Fruit fly (Drosophila melanogaster): ENCODE data around the gene emb.

The emb gene

DNA sequence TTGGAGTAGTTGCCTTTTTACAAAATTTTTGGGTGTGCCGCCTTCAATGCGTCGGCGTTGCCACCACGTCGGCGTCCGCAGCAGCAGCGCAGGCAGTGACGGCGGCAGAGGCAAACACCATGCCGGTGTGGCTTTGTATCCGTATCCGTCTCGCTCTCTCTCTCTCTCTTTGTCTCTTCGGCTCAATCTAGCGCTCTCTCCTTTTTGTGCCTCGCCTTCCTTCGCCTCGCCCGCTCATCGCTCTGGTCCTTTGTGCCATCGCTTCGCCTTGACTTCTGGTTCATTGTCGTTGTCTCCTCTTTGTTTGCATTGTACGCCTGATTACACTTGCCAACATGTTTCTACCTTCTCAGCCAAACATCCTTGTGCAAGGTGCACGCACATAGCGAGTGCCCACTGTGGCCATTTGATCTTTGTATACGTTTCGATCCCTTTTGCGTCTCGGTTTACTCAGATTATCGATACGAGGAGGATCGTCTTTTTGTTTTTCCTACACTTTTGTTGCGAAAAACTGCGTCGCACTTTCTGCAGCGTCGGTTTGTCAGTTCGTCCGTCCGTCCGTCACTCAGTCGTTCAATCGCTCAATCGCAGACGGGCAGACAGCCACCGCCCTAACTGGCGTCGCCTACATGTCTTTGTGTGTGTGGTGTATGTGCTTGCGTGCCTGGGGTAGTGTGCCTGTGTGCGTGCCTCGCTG is 13.1 kb downstream of the emb start (continued):
- no peak for TF ChIP-seq Six4 (GFP tag; optimal IDR thresholded peaks at IDR 0.05)
- TF ChIP-seq CG6272 (GFP tag; IDR thresholded peaks at IDR 0.05), result no peak
- no peak for TF ChIP-seq CoRest (tag; optimal IDR thresholded peaks at IDR 0.05)
- no peak for TF ChIP-seq Dad (GFP tag; optimal IDR thresholded peaks at IDR 0.05)
- TF ChIP-seq gsb-n (tag; optimal IDR thresholded peaks at IDR 0.05), result no peak
- no peak for TF ChIP-seq CG13123 (GFP tag; optimal IDR thresholded peaks at IDR 0.05)
- peak; percentile 17; the same call in 1 of the 2 replicates for TF ChIP-seq CG13287 (GFP tag; IDR thresholded peaks at IDR 0.05; ENCODE audit: partially characterized antibody)
- TF ChIP-seq sens-2 (GFP tag; IDR thresholded peaks at IDR 0.05), result no peak
- peak; percentile 36 for TF ChIP-seq wek (GFP tag; optimal IDR thresholded peaks at IDR 0.05)
- TF ChIP-seq slbo (GFP tag; IDR thresholded peaks at IDR 0.05), result no peak
- TF ChIP-seq sima (GFP tag; optimal IDR thresholded peaks at IDR 0.05), result no peak
- no peak for TF ChIP-seq Bgb (GFP tag; IDR thresholded peaks at IDR 0.05; ENCODE audit: partially characterized antibody)
- TF ChIP-seq CG15073 (GFP tag; optimal IDR thresholded peaks at IDR 0.05), result no peak
- no peak for TF ChIP-seq ems (GFP tag; optimal IDR thresholded peaks at IDR 0.05)
- no peak for TF ChIP-seq prd (optimal IDR thresholded peaks at IDR 0.05)
- TF ChIP-seq prd (GFP tag; IDR thresholded peaks at IDR 0.05), result no peak
- no peak for TF ChIP-seq CG4282 (GFP tag; optimal IDR thresholded peaks at IDR 0.05)
- no peak for TF ChIP-seq CG1602 (GFP tag; optimal IDR thresholded peaks at IDR 0.05)
- TF ChIP-seq jing (GFP tag; optimal IDR thresholded peaks at IDR 0.05), result no peak
- no peak for TF ChIP-seq Dip2 (GFP tag; IDR thresholded peaks at IDR 0.05)
- TF ChIP-seq CG17328 (GFP tag; IDR thresholded peaks at IDR 0.05), result no peak
- peak; percentile 4 for TF ChIP-seq Ets97D (GFP tag; optimal IDR thresholded peaks at IDR 0.05)
- TF ChIP-seq CG2202 (tag; optimal IDR thresholded peaks at IDR 0.05), result no peak
- TF ChIP-seq Eip74EF (GFP tag; optimal IDR thresholded peaks at IDR 0.05), result no peak
- no peak for TF ChIP-seq PHDP (tag; optimal IDR thresholded peaks at IDR 0.05)
- no peak for TF ChIP-seq NC2α (GFP tag; optimal IDR thresholded peaks at IDR 0.05)
- no peak for TF ChIP-seq CG6175 (GFP tag; IDR thresholded peaks at IDR 0.05)
- TF ChIP-seq Hr78 (GFP tag; optimal IDR thresholded peaks at IDR 0.05), result no peak
- no peak for TF ChIP-seq CG11560 (tag; IDR thresholded peaks at IDR 0.05)
- peak; percentile 4 for TF ChIP-seq CG6813 (GFP tag; optimal IDR thresholded peaks at IDR 0.05)
- TF ChIP-seq CG1647 (GFP tag; optimal IDR thresholded peaks at IDR 0.05), result no peak
- TF ChIP-seq ftz-f1 (GFP tag; optimal IDR thresholded peaks at IDR 0.05), result no peak
- peak; percentile 9 for TF ChIP-seq Antp (GFP tag; optimal IDR thresholded peaks at IDR 0.05)
- no peak for TF ChIP-seq C15 (GFP tag; IDR thresholded peaks at IDR 0.05)
- TF ChIP-seq tio (GFP tag; optimal IDR thresholded peaks at IDR 0.05), result no peak
- no peak for TF ChIP-seq Aef1 (GFP tag; IDR thresholded peaks at IDR 0.05)
- no peak for TF ChIP-seq CG7928 (GFP tag; optimal IDR thresholded peaks at IDR 0.05)
- no peak for TF ChIP-seq Kr (GFP tag; optimal IDR thresholded peaks at IDR 0.05)
- TF ChIP-seq phol (tag; optimal IDR thresholded peaks at IDR 0.05), result no peak
- TF ChIP-seq CG14050 (GFP tag; IDR thresholded peaks at IDR 0.05), result no peak
- no peak; the same call in 1 of the 2 replicates for TF ChIP-seq crol (GFP tag; IDR thresholded peaks at IDR 0.05)
- TF ChIP-seq MTF-1 (GFP tag; optimal IDR thresholded peaks at IDR 0.05; ENCODE audit: borderline replicate concordance), result no peak
- TF ChIP-seq Oli (tag; optimal IDR thresholded peaks at IDR 0.05), result no peak
- no peak for TF ChIP-seq ase (GFP tag; IDR thresholded peaks at IDR 0.05)
- no peak for TF ChIP-seq CG12391 (tag; optimal IDR thresholded peaks at IDR 0.05)
- TF ChIP-seq CG8765 (GFP tag; IDR thresholded peaks at IDR 0.05), result no peak
- TF ChIP-seq ci (GFP tag; IDR thresholded peaks at IDR 0.05), result peak; percentile 29; the same call in 1 of the 3 replicates
- no peak for TF ChIP-seq CG2199 (GFP tag; IDR thresholded peaks at IDR 0.05)
- TF ChIP-seq tx (GFP tag; optimal IDR thresholded peaks at IDR 0.05), result no peak
- peak; percentile 40 for TF ChIP-seq kni (GFP tag; optimal IDR thresholded peaks at IDR 0.05)
- no peak for TF ChIP-seq CG9876 (GFP tag; optimal IDR thresholded peaks at IDR 0.05)
